Worm (Caenorhabditis elegans): Measurements from ENCODE around the gene K09C4.9.

Gene K09C4.9

ce11 chrX:3258842-3259241, 12.7 kb downstream of the K09C4.9 start, which contains the start of gene lbp-1:
Gene lbp-1 (plus strand): TSS chrX:3259142.
- TF ChIP-seq nhr-12 (tag; optimal IDR thresholded peaks at IDR 0.05) (no peak), egl-27 (tag; optimal IDR thresholded peaks at IDR 0.05) (no peak), unc-62 (GFP tag; optimal IDR thresholded peaks at IDR 0.05) (no peak), crh-2 (tag; optimal IDR thresholded peaks at IDR 0.05) (no peak), nhr-77 (tag; optimal IDR thresholded peaks at IDR 0.05) (no peak), blmp-1 (tag; optimal IDR thresholded peaks at IDR 0.05; ENCODE audit: insufficient read depth) (no peak), gmeb-1 (tag; optimal IDR thresholded peaks at IDR 0.05) (no peak), nhr-10 (tag; optimal IDR thresholded peaks at IDR 0.05) (no peak), skn-1 (tag; optimal IDR thresholded peaks at IDR 0.05) (no peak), nhr-11 (tag; optimal IDR thresholded peaks at IDR 0.05) (no peak), nhr-21 (tag; optimal IDR thresholded peaks at IDR 0.05) (no peak), elt-1 (tag; optimal IDR thresholded peaks at IDR 0.05) (no peak), C34F6.9 (tag; optimal IDR thresholded peaks at IDR 0.05) (no peak), ztf-11 (tag; optimal IDR thresholded peaks at IDR 0.05) (no peak), nhr-6 (tag; optimal IDR thresholded peaks at IDR 0.05) (no peak), snpc-4 (tag; optimal IDR thresholded peaks at IDR 0.05) (no peak), sma-3 (GFP tag; optimal IDR thresholded peaks at IDR 0.05) (no peak), lin-13 (GFP tag; optimal IDR thresholded peaks at IDR 0.05) (no peak)

- TF ChIP-seq fos-1 (tag; optimal IDR thresholded peaks at IDR 0.05) (peak; percentile 98), nhr-12 (tag; optimal IDR thresholded peaks at IDR 0.05) (no peak), zag-1 (tag; optimal IDR thresholded peaks at IDR 0.05) (no peak), unc-62 (GFP tag; optimal IDR thresholded peaks at IDR 0.05) (no peak), mab-5 (tag; optimal IDR thresholded peaks at IDR 0.05) (peak; percentile 53), nhr-11 (tag; optimal IDR thresholded peaks at IDR 0.05) (no peak), ztf-11 (tag; optimal IDR thresholded peaks at IDR 0.05) (no peak), nhr-129 (tag; optimal IDR thresholded peaks at IDR 0.05) (peak; percentile 99), nhr-21 (tag; optimal IDR thresholded peaks at IDR 0.05) (no peak), lin-39 (tag; optimal IDR thresholded peaks at IDR 0.05) (no peak), nhr-23 (tag; optimal IDR thresholded peaks at IDR 0.05) (no peak), F13H6.1 (tag; optimal IDR thresholded peaks at IDR 0.05) (peak; percentile 37), mbf-1 (tag; optimal IDR thresholded peaks at IDR 0.05) (no peak), blmp-1 (tag; optimal IDR thresholded peaks at IDR 0.05; ENCODE audit: insufficient read depth) (no peak), ztf-1 (GFP tag; conservative IDR thresholded peaks at IDR 0.05) (no peak), egl-27 (tag; optimal IDR thresholded peaks at IDR 0.05) (no peak), Y55F3AM.14 (GFP tag; optimal IDR thresholded peaks at IDR 0.05) (no peak), sem-4 (tag; optimal IDR thresholded peaks at IDR 0.05) (no peak), ztf-4 (tag; optimal IDR thresholded peaks at IDR 0.05) (no peak), dmd-4 (tag; optimal IDR thresholded peaks at IDR 0.05) (no peak), sma-3 (GFP tag; optimal IDR thresholded peaks at IDR 0.05) (peak; percentile 17), peb-1 (tag; optimal IDR thresholded peaks at IDR 0.05) (no peak), sma-9 (GFP tag; optimal IDR thresholded peaks at IDR 0.05) (peak; percentile 82), sma-9 (tag; optimal IDR thresholded peaks at IDR 0.05) (no peak), elt-1 (tag; optimal IDR thresholded peaks at IDR 0.05) (no peak), snpc-4 (tag; optimal IDR thresholded peaks at IDR 0.05) (no peak), aly-2 (tag; optimal IDR thresholded peaks at IDR 0.05) (no peak), skn-1 (tag; optimal IDR thresholded peaks at IDR 0.05) (no peak), lsy-2 (tag; optimal IDR thresholded peaks at IDR 0.05) (peak in 1 of 2 experiments; percentile 30), mdl-1 (tag; optimal IDR thresholded peaks at IDR 0.05) (no peak), lin-11 (tag; optimal IDR thresholded peaks at IDR 0.05) (no peak), gmeb-1 (tag; optimal IDR thresholded peaks at IDR 0.05) (peak; percentile 33), crh-2 (tag; optimal IDR thresholded peaks at IDR 0.05) (peak; percentile 85), unc-39 (tag; optimal IDR thresholded peaks at IDR 0.05) (no peak), elt-3 (tag; optimal IDR thresholded peaks at IDR 0.05) (no peak), alr-1 (tag; optimal IDR thresholded peaks at IDR 0.05) (no peak), ZK546.5 (tag; optimal IDR thresholded peaks at IDR 0.05) (no peak)
Measured at ce11 chrX:3256784-3257493, 14.6 kb downstream of the K09C4.9 start, which contains the start of gene lbp-3. Gene lbp-3 (plus strand): TSS chrX:3257372.
